Worm (Caenorhabditis elegans): Measurements from ENCODE around the gene T05G5.5.

- no peak for TF ChIP-seq fkh-10 (GFP tag; optimal IDR thresholded peaks at IDR 0.05)
- TF ChIP-seq nhr-237 (tag; optimal IDR thresholded peaks at IDR 0.05) = no peak
- no peak for TF ChIP-seq nhr-11 (tag; optimal IDR thresholded peaks at IDR 0.05)
- TF ChIP-seq nhr-102 (tag; optimal IDR thresholded peaks at IDR 0.05) = no peak
- no peak for TF ChIP-seq lin-39 (tag; optimal IDR thresholded peaks at IDR 0.05)
- no peak for TF ChIP-seq pha-4 (GFP tag; IDR thresholded peaks at IDR 0.05)
- no peak for TF ChIP-seq pha-4 (tag; optimal IDR thresholded peaks at IDR 0.05)
- TF ChIP-seq ama-1 (optimal IDR thresholded peaks at IDR 0.05) = no peak
- TF ChIP-seq ceh-20 (GFP tag; IDR thresholded peaks at IDR 0.05) = no peak
- no peak for TF ChIP-seq dmd-6 (GFP tag; IDR thresholded peaks at IDR 0.05)
- TF ChIP-seq zip-11 (GFP tag; IDR thresholded peaks at IDR 0.05) = no peak
- no peak for TF ChIP-seq nhr-77 (tag; optimal IDR thresholded peaks at IDR 0.05)
- TF ChIP-seq snpc-4 (tag; optimal IDR thresholded peaks at IDR 0.05) = no peak
Measured at ce11 chrIII:9700114-9700690, 51.0 kb downstream of the T05G5.5 start.

Data from whole organism, L4 larva.